Fruit fly (Drosophila melanogaster) whole organism, prepupa: ENCODE measurements around the gene CG3355.

Experiments used
- CG10669 ChIP-seq: fragments of 200-800 bp; sonication (Bioruptor generic); optimal IDR thresholded peaks from 3 replicates; lab custom pipeline; 2018; ENCODE audit warnings: missing biosample characterization, mild to moderate bottlenecking, missing genetic modification characterization, moderate library complexity
- CG6792 ChIP-seq: fragments of 200-800 bp; sonication (Bioruptor generic); optimal IDR thresholded peaks from 3 replicates; lab custom pipeline; 2016; ENCODE audit warnings: missing biosample characterization, missing genetic modification characterization
- Hr4 ChIP-seq: fragments of 200-800 bp; sonication (Bioruptor generic); optimal IDR thresholded peaks from 3 replicates; lab custom pipeline; 2016; ENCODE audit warnings: missing biosample characterization, missing genetic modification characterization
- Sox102F ChIP-seq: fragments of 200-800 bp; sonication (Bioruptor generic); optimal IDR thresholded peaks from 2 replicates; lab custom pipeline; 2016; ENCODE audit warnings: missing biosample characterization, mild to moderate bottlenecking, missing genetic modification characterization
- acj6 ChIP-seq: fragments of 200-800 bp; sonication (Bioruptor generic); optimal IDR thresholded peaks from 3 replicates; lab custom pipeline; 2016; ENCODE audit warnings: missing biosample characterization, missing genetic modification characterization
- esn ChIP-seq: fragments of 200-800 bp; sonication (Bioruptor generic); optimal IDR thresholded peaks from 2 replicates; lab custom pipeline; 2016; ENCODE audit warnings: missing biosample characterization, mild to moderate bottlenecking, missing genetic modification characterization, moderate library complexity
- lz ChIP-seq: fragments of 200-800 bp; sonication (Bioruptor generic); optimal IDR thresholded peaks from 3 replicates; lab custom pipeline; 2016; ENCODE audit warnings: missing biosample characterization, missing genetic modification characterization
- ss ChIP-seq, 2 experiments: fragments of 200-800 bp; sonication (Bioruptor generic); optimal IDR thresholded peaks; 2 replicates in 1 of 2; 3 replicates in 1 of 2; lab custom pipeline; 2017 to 2018; ENCODE audit warnings: mild to moderate bottlenecking in 2 of 2, missing biosample characterization in 2 of 2, missing genetic modification characterization in 2 of 2, moderate library complexity in 1 of 2
- vri ChIP-seq: fragments of 200-800 bp; sonication (Bioruptor generic); optimal IDR thresholded peaks from 3 replicates; lab custom pipeline; 2016; ENCODE audit warnings: missing biosample characterization, mild to moderate bottlenecking, missing genetic modification characterization

dm6 chr2L:4682377-4682776 is 31.2 kb downstream of the CG3355 start, which contains the start of gene CG11929:
- no peak for TF ChIP-seq lz (GFP tag; lab: Kevin White, UChicago)
- no peak for TF ChIP-seq vri (GFP tag; lab: Kevin White, UChicago)
- no peak for TF ChIP-seq CG10669 (GFP tag; lab: Kevin White, UChicago)
- no peak for TF ChIP-seq ss (GFP tag; optimal IDR thresholded peaks at IDR 0.05; lab: Kevin White, UChicago)
- no peak for TF ChIP-seq CG6792 (GFP tag; lab: Kevin White, UChicago)
- no peak for TF ChIP-seq Hr4 (GFP tag; lab: Kevin White, UChicago)
- no peak for TF ChIP-seq Sox102F
- TF ChIP-seq acj6 (GFP tag; lab: Kevin White, UChicago): no peak
- no peak for TF ChIP-seq esn (GFP tag; lab: Kevin White, UChicago)
